Worm (Caenorhabditis elegans): ENCODE data around the gene cyn-1.

The cyn-1 gene

ce11 chrV:14378052-14378451 lies 22.2 kb downstream of the cyn-1 start:
- TF ChIP-seq unc-39 (tag; optimal IDR thresholded peaks at IDR 0.05), result no peak
- no peak for TF ChIP-seq nhr-237 (tag; optimal IDR thresholded peaks at IDR 0.05)
- no peak for TF ChIP-seq snpc-4 (tag; optimal IDR thresholded peaks at IDR 0.05)
- TF ChIP-seq sem-2 (GFP tag; optimal IDR thresholded peaks at IDR 0.05), result no peak
- TF ChIP-seq nhr-2 (tag; optimal IDR thresholded peaks at IDR 0.05), result no peak
- no peak for TF ChIP-seq lsy-2 (tag; optimal IDR thresholded peaks at IDR 0.05)
- TF ChIP-seq tbx-8 (GFP tag; optimal IDR thresholded peaks at IDR 0.05), result no peak
- no peak for TF ChIP-seq flh-1 (GFP tag; optimal IDR thresholded peaks at IDR 0.05)
- TF ChIP-seq ces-1 (GFP tag; optimal IDR thresholded peaks at IDR 0.05), result no peak
- no peak for TF ChIP-seq pha-4 (tag; optimal IDR thresholded peaks at IDR 0.05)
- no peak for TF ChIP-seq unc-120 (tag; optimal IDR thresholded peaks at IDR 0.05; ENCODE audit: poor library complexity, severe bottlenecking)
- TF ChIP-seq nhr-76 (tag; optimal IDR thresholded peaks at IDR 0.05), result no peak
- no peak for TF ChIP-seq ztf-11 (tag; optimal IDR thresholded peaks at IDR 0.05)
- TF ChIP-seq mab-5 (tag; optimal IDR thresholded peaks at IDR 0.05), result no peak
- no peak for TF ChIP-seq lin-13 (tag; optimal IDR thresholded peaks at IDR 0.05)
- no peak for TF ChIP-seq hlh-1 (tag; optimal IDR thresholded peaks at IDR 0.05)
- no peak for TF ChIP-seq drap-1 (GFP tag; optimal IDR thresholded peaks at IDR 0.05)
- TF ChIP-seq ham-2 (GFP tag; optimal IDR thresholded peaks at IDR 0.05), result no peak
- TF ChIP-seq M03D4.4 (tag; optimal IDR thresholded peaks at IDR 0.05), result no peak
- no peak for TF ChIP-seq elt-1 (tag; optimal IDR thresholded peaks at IDR 0.05; ENCODE audit: borderline replicate concordance, insufficient read depth)

- no peak for TF ChIP-seq lin-32 (GFP tag; optimal IDR thresholded peaks at IDR 0.05)
Observed at ce11 chrV:14378986-14379385, 23.1 kb downstream of the cyn-1 start, which contains the start of gene npr-43. Gene npr-43, minus strand, starts transcription at chrV:14379086.

DNA sequence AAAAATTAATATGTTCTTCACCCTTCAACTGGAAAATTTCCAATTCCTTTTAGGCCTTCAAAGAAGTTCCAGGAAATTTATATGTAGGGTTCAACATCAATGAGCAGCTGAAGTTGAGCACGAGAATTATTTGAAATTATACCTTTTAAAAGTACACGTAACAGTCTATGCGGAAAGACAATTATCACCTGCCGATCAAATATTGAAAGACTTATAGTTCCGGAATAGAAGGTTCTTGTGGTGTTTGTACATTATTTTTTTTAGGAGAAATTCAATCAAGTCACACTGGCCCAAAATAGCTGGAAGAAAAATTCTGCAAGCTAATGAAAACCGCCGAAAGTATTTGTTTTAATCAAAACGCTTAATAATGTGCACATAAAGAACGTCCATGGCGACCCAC lies 24.4 kb downstream of the cyn-1 start:
- no peak for TF ChIP-seq hlh-1 (tag; optimal IDR thresholded peaks at IDR 0.05)
- TF ChIP-seq sem-2 (GFP tag; optimal IDR thresholded peaks at IDR 0.05), result no peak
- TF ChIP-seq ztf-11 (tag; optimal IDR thresholded peaks at IDR 0.05), result no peak
- TF ChIP-seq M03D4.4 (tag; optimal IDR thresholded peaks at IDR 0.05), result no peak
- TF ChIP-seq ham-2 (GFP tag; optimal IDR thresholded peaks at IDR 0.05), result no peak

DNA sequence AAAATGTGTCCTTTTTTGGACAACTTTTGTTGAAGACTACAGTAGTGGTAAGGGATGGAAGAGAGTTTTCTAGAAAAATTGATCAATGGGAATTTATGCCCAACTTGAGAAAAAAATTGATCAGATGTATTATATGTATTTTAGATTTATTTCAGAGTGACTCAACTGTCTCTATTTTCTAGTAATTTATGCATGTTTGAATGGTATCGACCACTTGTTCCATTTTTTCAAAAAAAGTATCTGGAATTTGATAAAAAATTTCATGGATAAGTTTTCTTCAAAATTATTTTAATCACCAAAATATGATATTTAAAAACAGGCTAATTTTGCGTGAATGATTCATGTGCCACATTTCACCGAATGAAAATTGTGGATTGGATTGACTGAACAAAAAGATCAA lies 36.0 kb downstream of the cyn-1 start, which contains the start of gene C15H11.10:
Gene C15H11.10, plus strand, starts transcription at position 301 of the 400 bp plus-strand sequence.
- TF ChIP-seq zip-8 (tag; optimal IDR thresholded peaks at IDR 0.05) (no peak), ceh-83 (GFP tag; optimal IDR thresholded peaks at IDR 0.05) (no peak), lin-32 (GFP tag; optimal IDR thresholded peaks at IDR 0.05) (no peak), sptf-1 (tag; optimal IDR thresholded peaks at IDR 0.05) (no peak), cnd-1 (tag; optimal IDR thresholded peaks at IDR 0.05) (no peak)

DNA sequence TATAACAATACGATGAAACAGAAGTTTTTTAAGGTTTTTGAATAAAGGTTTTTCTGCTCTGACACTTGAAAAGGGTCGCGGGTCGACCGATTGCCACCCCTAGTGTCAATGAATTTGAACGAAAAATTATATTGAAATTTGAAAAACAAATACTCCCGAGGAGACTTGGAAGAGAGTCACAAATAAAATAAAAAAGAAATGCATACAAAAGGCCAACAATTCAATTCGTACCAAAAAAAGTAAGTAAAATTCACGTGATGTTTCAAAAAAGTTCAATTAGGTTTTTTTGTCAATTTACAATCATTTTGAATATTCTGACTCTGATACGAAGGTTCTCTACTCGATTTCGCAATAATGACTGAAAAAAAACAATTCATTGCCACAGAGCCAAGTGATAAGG lies 37.6 kb downstream of the cyn-1 start, which contains the start of gene C15H11.1:
Gene C15H11.1, plus strand, starts transcription at position 301 of the 400 bp plus-strand sequence.
- TF ChIP-seq unc-39 (tag; optimal IDR thresholded peaks at IDR 0.05) (no peak), nhr-12 (tag; optimal IDR thresholded peaks at IDR 0.05) (no peak), blmp-1 (tag; optimal IDR thresholded peaks at IDR 0.05) (no peak), mab-5 (tag; optimal IDR thresholded peaks at IDR 0.05) (no peak), ceh-39 (tag; optimal IDR thresholded peaks at IDR 0.05) (no peak), nhr-28 (tag; optimal IDR thresholded peaks at IDR 0.05) (no peak), unc-120 (tag; optimal IDR thresholded peaks at IDR 0.05; ENCODE audit: poor library complexity, severe bottlenecking) (no peak), ztf-11 (tag; optimal IDR thresholded peaks at IDR 0.05) (no peak), mep-1 (tag; optimal IDR thresholded peaks at IDR 0.05) (no peak), nhr-76 (tag; optimal IDR thresholded peaks at IDR 0.05) (no peak), sptf-1 (tag; optimal IDR thresholded peaks at IDR 0.05) (no peak), bed-3 (GFP tag; optimal IDR thresholded peaks at IDR 0.05) (no peak), ces-1 (GFP tag; optimal IDR thresholded peaks at IDR 0.05) (no peak), nhr-237 (tag; optimal IDR thresholded peaks at IDR 0.05) (no peak), hlh-1 (tag; optimal IDR thresholded peaks at IDR 0.05) (no peak), sem-2 (GFP tag; optimal IDR thresholded peaks at IDR 0.05) (no peak), elt-1 (tag; optimal IDR thresholded peaks at IDR 0.05; ENCODE audit: borderline replicate concordance, insufficient read depth) (no peak), ceh-83 (GFP tag; optimal IDR thresholded peaks at IDR 0.05) (no peak), ceh-43 (GFP tag; optimal IDR thresholded peaks at IDR 0.05) (no peak), zip-8 (tag; optimal IDR thresholded peaks at IDR 0.05) (no peak)

All from whole organism, mixed stage, embryonic.